Fruit fly (Drosophila melanogaster): ENCODE results near the gene fzr.

fzr gene

dm6 chrX:4678913-4679812 is at the start of gene fzr:
Gene fzr (minus strand): TSS chrX:4679537.
- TF ChIP-seq Sin3A (optimal IDR thresholded peaks at IDR 0.05) = no peak
- TF ChIP-seq h (optimal IDR thresholded peaks at IDR 0.05) = no peak
- TF ChIP-seq Myc (optimal IDR thresholded peaks at IDR 0.05) = no peak
- no peak for TF ChIP-seq ttk (optimal IDR thresholded peaks at IDR 0.05)
- no peak for TF ChIP-seq psq (optimal IDR thresholded peaks at IDR 0.05)
- no peak for TF ChIP-seq insv (optimal IDR thresholded peaks at IDR 0.05)

DNA sequence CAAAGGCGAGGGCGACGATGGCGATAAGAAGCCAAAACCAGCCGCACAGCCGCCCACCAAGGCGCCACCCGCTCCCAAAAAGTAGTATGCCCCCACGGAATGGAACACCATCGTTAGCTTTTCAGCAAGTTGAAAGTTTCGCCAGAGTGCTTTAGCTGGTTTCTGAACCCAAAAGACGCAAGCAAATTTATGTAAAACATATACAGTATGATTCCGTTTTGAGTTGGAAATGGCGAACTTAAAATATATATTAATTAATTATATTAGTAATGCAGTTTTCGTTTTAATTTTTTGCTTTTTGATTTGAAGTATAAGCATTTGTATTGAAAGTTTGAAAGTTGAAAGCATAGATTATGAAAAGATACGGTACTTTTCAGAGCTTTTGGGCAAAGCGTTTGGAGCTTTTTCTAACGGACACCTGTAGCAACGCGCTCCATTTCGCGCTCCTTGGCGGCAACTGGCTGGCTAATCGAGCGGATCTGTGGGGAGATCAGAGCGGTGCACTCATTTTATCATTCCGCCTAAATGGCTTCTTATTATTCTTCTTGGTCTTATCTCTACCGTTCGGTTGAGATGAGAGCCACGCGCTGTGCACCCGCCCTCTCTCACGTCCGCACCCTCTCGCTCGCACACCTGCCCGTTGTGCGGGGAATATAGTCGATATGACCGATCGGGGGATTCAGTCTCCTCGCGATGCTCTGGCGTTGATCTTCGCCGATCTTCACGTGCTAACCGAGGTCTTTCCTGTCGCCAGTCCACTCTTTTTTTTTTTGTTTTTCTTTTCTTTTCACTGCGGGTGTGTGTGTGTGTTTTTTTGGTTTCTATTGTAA is 28.1 kb upstream of the fzr start, which contains the start of gene Proc-R:
TSS of gene Proc-R (plus strand) at position 680 of the 830 bp plus-strand sequence.
- TF ChIP-seq ttk (optimal IDR thresholded peaks at IDR 0.05) (no peak), Myc (optimal IDR thresholded peaks at IDR 0.05) (no peak), insv (optimal IDR thresholded peaks at IDR 0.05) (no peak), Sin3A (optimal IDR thresholded peaks at IDR 0.05) (no peak)

DNA sequence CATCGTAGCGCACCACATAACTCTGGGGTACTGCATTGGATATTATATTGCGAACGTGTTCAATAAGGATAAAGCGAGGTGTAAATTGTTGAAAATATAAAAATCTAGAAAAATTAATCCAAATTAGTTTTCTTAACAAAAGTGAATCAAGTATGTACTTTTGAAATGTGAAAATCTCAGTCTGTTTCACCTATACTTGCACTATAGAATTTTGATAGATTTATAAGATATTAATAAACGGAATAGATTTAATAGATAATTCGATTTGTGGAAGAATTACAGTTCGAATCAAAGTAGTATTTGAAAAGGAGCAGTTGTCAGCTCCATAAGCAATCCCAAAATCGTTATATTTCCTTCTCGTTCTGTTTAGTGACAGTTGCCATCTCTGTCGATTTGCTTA is 25.7 kb upstream of the fzr start, which contains the start of gene CG7024:
TSS of gene CG7024 (plus strand) at position 301 of the 400 bp plus-strand sequence.
- TF ChIP-seq Myc (optimal IDR thresholded peaks at IDR 0.05) (no peak), insv (optimal IDR thresholded peaks at IDR 0.05) (no peak), Sin3A (optimal IDR thresholded peaks at IDR 0.05) (no peak), ttk (optimal IDR thresholded peaks at IDR 0.05) (no peak), h (optimal IDR thresholded peaks at IDR 0.05) (no peak), psq (optimal IDR thresholded peaks at IDR 0.05) (no peak)

dm6 chrX:4702804-4703414 is 23.6 kb upstream of the fzr start:
- no peak for TF ChIP-seq h (optimal IDR thresholded peaks at IDR 0.05)

dm6 chrX:4702118-4702517 is 22.8 kb upstream of the fzr start, which contains the start of gene Pdha:
Gene Pdha (plus strand): TSS chrX:4702284.
- TF ChIP-seq psq (optimal IDR thresholded peaks at IDR 0.05) (no peak), Myc (optimal IDR thresholded peaks at IDR 0.05) (no peak), h (optimal IDR thresholded peaks at IDR 0.05) (no peak), insv (optimal IDR thresholded peaks at IDR 0.05) (no peak), ttk (optimal IDR thresholded peaks at IDR 0.05) (no peak), Sin3A (optimal IDR thresholded peaks at IDR 0.05) (no peak)

DNA sequence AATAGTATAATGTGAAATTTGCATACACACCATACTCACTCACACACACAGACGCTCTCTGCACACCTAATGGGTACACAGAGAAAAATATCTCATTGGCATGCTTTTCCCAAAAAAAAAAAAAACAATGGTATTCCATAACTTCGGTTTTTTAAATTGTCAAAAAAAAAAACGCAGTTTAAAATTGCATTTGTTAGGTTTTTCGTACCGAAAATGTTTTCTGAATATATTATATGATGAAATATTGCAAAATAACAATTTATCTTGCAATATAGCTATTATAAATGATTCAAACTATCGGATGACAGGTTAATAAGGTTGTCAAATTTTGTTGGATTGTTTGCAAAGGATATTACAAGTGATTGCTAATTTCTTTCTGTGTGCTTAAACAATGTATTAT is 20.4 kb upstream of the fzr start:
- no peak for TF ChIP-seq Myc (optimal IDR thresholded peaks at IDR 0.05)
- no peak for TF ChIP-seq psq (optimal IDR thresholded peaks at IDR 0.05)
- no peak for TF ChIP-seq Sin3A (optimal IDR thresholded peaks at IDR 0.05)
- no peak for TF ChIP-seq ttk (optimal IDR thresholded peaks at IDR 0.05)
- TF ChIP-seq insv (optimal IDR thresholded peaks at IDR 0.05) = no peak
- no peak for TF ChIP-seq h (optimal IDR thresholded peaks at IDR 0.05)

dm6 chrX:4699370-4699769 is 20.0 kb upstream of the fzr start:
- TF ChIP-seq Myc (optimal IDR thresholded peaks at IDR 0.05) (no peak), ttk (optimal IDR thresholded peaks at IDR 0.05) (no peak), psq (optimal IDR thresholded peaks at IDR 0.05) (no peak), h (optimal IDR thresholded peaks at IDR 0.05) (no peak), insv (optimal IDR thresholded peaks at IDR 0.05) (no peak), Sin3A (optimal IDR thresholded peaks at IDR 0.05) (no peak)

- TF ChIP-seq h (optimal IDR thresholded peaks at IDR 0.05) (no peak), psq (optimal IDR thresholded peaks at IDR 0.05) (no peak), ttk (optimal IDR thresholded peaks at IDR 0.05) (no peak), Sin3A (optimal IDR thresholded peaks at IDR 0.05) (no peak), Myc (optimal IDR thresholded peaks at IDR 0.05) (no peak), insv (optimal IDR thresholded peaks at IDR 0.05) (no peak)
Measured at dm6 chrX:4694104-4694503, 14.8 kb upstream of the fzr start.

- TF ChIP-seq Myc (optimal IDR thresholded peaks at IDR 0.05) = no peak
- no peak for TF ChIP-seq ttk (optimal IDR thresholded peaks at IDR 0.05)
- TF ChIP-seq h (optimal IDR thresholded peaks at IDR 0.05) = no peak
Measured at dm6 chrX:4692963-4693362, 13.6 kb upstream of the fzr start.

DNA sequence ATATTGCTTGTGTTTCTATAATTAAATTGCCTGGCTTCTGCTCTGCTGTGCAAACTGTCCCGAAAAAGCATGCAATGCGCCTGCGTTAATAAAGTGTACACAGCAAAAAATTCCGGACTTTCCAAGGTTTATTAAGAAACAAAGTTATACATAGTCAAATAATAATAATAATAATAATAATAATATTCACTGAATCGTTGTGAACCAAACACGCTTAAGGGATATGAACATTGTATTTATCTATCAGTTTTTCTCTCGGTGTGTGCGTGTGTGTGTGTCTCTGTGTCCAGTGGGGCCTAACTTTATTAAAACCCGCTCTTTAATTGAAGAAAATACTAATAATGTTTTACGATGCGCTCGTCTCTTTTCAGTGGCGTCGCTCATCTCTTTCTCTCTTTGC is 11.9 kb upstream of the fzr start:
- no peak for TF ChIP-seq psq (optimal IDR thresholded peaks at IDR 0.05)
- TF ChIP-seq ttk (optimal IDR thresholded peaks at IDR 0.05) = no peak
- TF ChIP-seq h (optimal IDR thresholded peaks at IDR 0.05) = no peak
- TF ChIP-seq insv (optimal IDR thresholded peaks at IDR 0.05) = no peak
- no peak for TF ChIP-seq Myc (optimal IDR thresholded peaks at IDR 0.05)
- TF ChIP-seq Sin3A (optimal IDR thresholded peaks at IDR 0.05) = no peak

DNA sequence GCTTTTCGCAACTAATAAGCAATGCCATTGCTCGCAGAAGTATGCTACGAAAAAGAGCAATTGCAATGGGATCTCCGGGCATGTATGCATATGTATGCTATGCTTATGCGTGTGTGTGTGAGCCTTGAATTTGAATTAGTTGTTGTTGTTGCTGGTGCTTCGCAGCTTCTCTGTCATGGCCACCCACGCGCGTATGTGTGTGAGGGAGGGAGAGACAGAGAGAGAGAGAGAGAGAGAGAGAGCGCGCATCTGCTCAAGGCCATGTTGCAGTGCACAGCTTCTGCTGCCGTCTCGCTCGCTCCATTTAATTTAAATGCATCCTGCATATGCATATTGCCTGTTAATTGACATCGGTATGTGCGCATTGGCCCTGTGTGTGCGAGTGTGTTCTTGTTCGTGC is 11.4 kb upstream of the fzr start:
- no peak for TF ChIP-seq Sin3A (optimal IDR thresholded peaks at IDR 0.05)
- TF ChIP-seq h (optimal IDR thresholded peaks at IDR 0.05) = no peak
- no peak for TF ChIP-seq psq (optimal IDR thresholded peaks at IDR 0.05)
- TF ChIP-seq Myc (optimal IDR thresholded peaks at IDR 0.05) = no peak
- TF ChIP-seq ttk (optimal IDR thresholded peaks at IDR 0.05) = no peak
- no peak for TF ChIP-seq insv (optimal IDR thresholded peaks at IDR 0.05)
